Fruit fly (Drosophila melanogaster) S2 (cell line): ENCODE data around the gene Cyp4d21.

Experiments used
- CG8478 ChIP-seq: fragments of >200 bp; optimal IDR thresholded peaks from 2 replicates; lab custom pipeline; 2018
- CTCF ChIP-seq, 2 experiments: fragments of >200 bp; optimal IDR thresholded peaks; 2 replicates each; lab custom pipeline; 2018

Cyp4d21 gene

dm6 chr2L:7624096-7624843 lies 18.9 kb downstream of the Cyp4d21 start:
- TF ChIP-seq CTCF (optimal IDR thresholded peaks at IDR 0.05; lab: Kevin White, UChicago): no peak
- no peak for TF ChIP-seq CG8478 (lab: Kevin White, UChicago)

dm6 chr2L:7627474-7627873 lies 22.1 kb downstream of the Cyp4d21 start:
- TF ChIP-seq CG8478 (lab: Kevin White, UChicago) (no peak), CTCF (optimal IDR thresholded peaks at IDR 0.05; lab: Kevin White, UChicago) (no peak)

DNA sequence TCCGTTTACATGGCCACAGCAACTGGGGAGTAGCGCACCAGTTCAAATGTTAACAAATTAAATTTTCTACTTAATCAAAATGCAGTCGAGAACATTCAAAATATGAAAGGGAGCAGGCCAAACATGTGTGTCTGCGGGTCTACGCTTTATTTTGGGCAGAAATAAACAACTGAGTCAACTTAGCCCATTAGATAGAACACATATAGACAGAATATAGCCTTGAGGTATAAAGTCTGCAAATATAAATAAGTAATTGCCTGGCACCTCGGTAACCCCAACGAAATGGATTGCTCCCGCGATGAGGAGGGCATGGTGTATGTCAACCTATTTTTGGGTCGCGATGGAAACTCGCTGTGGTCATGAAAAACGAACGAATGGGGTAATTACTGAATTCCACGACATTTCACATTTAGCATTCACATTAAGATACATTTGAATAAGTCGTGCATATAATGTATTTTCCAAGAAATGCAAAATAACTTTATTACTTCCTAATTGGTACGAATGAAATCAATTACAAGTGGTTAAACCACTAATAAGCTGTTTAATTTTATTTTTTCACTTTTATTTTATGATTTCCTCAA lies 23.1 kb downstream of the Cyp4d21 start:
- no peak for TF ChIP-seq CTCF (optimal IDR thresholded peaks at IDR 0.05; lab: Kevin White, UChicago)
- TF ChIP-seq CG8478 (lab: Kevin White, UChicago): no peak

dm6 chr2L:7630673-7631072 lies 25.3 kb downstream of the Cyp4d21 start:
- TF ChIP-seq CG8478 (lab: Kevin White, UChicago) (no peak), CTCF (optimal IDR thresholded peaks at IDR 0.05; lab: Kevin White, UChicago) (no peak)

- TF ChIP-seq CG8478 (lab: Kevin White, UChicago): no peak
- no peak for TF ChIP-seq CTCF (optimal IDR thresholded peaks at IDR 0.05; lab: Kevin White, UChicago)
Measured at dm6 chr2L:7632783-7633182, 27.4 kb downstream of the Cyp4d21 start.

DNA sequence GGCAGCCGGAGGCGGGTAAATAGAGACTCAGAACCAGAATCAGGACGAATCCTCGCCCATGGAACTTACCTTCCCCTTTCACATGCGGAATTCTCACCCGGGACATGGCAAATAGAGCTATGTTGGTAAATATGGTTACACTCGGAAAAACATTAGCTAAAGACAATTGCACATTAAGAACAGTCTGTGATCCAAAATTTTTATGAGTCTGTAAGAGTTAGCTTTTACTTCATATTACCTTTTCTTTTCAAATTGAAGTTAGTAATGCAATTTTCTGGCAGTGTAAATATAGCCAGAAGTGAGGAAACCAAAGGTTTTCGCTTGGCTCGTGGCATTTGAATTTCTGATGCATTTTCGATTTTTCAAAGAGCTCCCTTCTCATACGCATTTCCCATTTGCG lies 29.8 kb downstream of the Cyp4d21 start:
- TF ChIP-seq CG8478 (lab: Kevin White, UChicago) (no peak), CTCF (optimal IDR thresholded peaks at IDR 0.05; lab: Kevin White, UChicago) (no peak)

dm6 chr2L:7641606-7642190 lies 36.3 kb downstream of the Cyp4d21 start:
- TF ChIP-seq CG8478 (lab: Kevin White, UChicago) (no peak), CTCF (optimal IDR thresholded peaks at IDR 0.05; lab: Kevin White, UChicago) (peak; percentile 94 to 97)
